Worm (Caenorhabditis elegans) whole organism, L3 larva: Measurements from ENCODE around the gene hmg-4.

Experiments
- R02D3.7 ChIP-seq: fragments of 150-350 bp; optimal IDR thresholded peaks from 2 replicates; lab custom pipeline; 2014; ENCODE audit warnings: missing biosample characterization, missing genetic modification characterization
- ZK546.5 ChIP-seq: sonication (generic microtip); optimal IDR thresholded peaks from 2 replicates; lab custom pipeline; 2017; ENCODE audit warnings: missing biosample characterization, missing genetic modification characterization
- aly-2 ChIP-seq: fragments of 150-350 bp; optimal IDR thresholded peaks from 2 replicates; lab custom pipeline; 2014; ENCODE audit warnings: missing biosample characterization, missing genetic modification characterization
- ama-1 ChIP-seq: fragments of 150-350 bp; optimal IDR thresholded peaks from 2 replicates; lab custom pipeline; 2018
- ceh-16 ChIP-seq: sonication (generic microtip); optimal IDR thresholded peaks from 2 replicates; lab custom pipeline; 2017; ENCODE audit warnings: missing biosample characterization, missing genetic modification characterization
- ceh-28 ChIP-seq: fragments of 150-350 bp; optimal IDR thresholded peaks from 2 replicates; lab custom pipeline; 2014; ENCODE audit warnings: missing biosample characterization, missing genetic modification reagents, missing genetic modification characterization
- ceh-82 ChIP-seq: fragments of 150-350 bp; optimal IDR thresholded peaks from 2 replicates; lab custom pipeline; 2014; ENCODE audit warnings: missing biosample characterization, missing genetic modification characterization
- ceh-9 ChIP-seq: sonication (generic microtip); optimal IDR thresholded peaks from 2 replicates; lab custom pipeline; 2018; ENCODE audit warnings: missing biosample characterization, missing genetic modification characterization
- daf-12 ChIP-seq: fragments of 150-350 bp; optimal IDR thresholded peaks from 2 replicates; lab custom pipeline; 2014; ENCODE audit warnings: missing biosample characterization, missing genetic modification reagents, missing genetic modification characterization
- egl-27 ChIP-seq: sonication (generic microtip); optimal IDR thresholded peaks from 4 replicates; lab custom pipeline; 2017; ENCODE audit warnings: missing biosample characterization, missing genetic modification reagents, missing genetic modification characterization
- egl-5 ChIP-seq: fragments of 150-350 bp; optimal IDR thresholded peaks from 2 replicates; lab custom pipeline; 2017; ENCODE audit warnings: missing biosample characterization, missing genetic modification reagents, missing genetic modification characterization, inconsistent platforms
- elt-1 ChIP-seq: fragments of 150-350 bp; optimal IDR thresholded peaks from 2 replicates; lab custom pipeline; 2014; ENCODE audit warnings: missing biosample characterization, missing genetic modification characterization
- elt-2 ChIP-seq: sonication (generic microtip); optimal IDR thresholded peaks from 2 replicates; lab custom pipeline; 2016; ENCODE audit warnings: missing genetic modification reagents, mild to moderate bottlenecking, missing genetic modification characterization, missing compliant biosample characterization
- elt-3 ChIP-seq, 3 experiments: fragments of 150-350 bp in 1 of 3; sonication (generic microtip) in 2 of 3; optimal IDR thresholded peaks; 2 replicates in 2 of 3; 4 replicates in 1 of 3; lab custom pipeline; 2014 to 2017; ENCODE audit warnings: missing biosample characterization in 3 of 3, missing genetic modification characterization in 3 of 3
- eor-1 ChIP-seq, 2 experiments: fragments of 150-350 bp; optimal IDR thresholded peaks; 2 replicates each; lab custom pipeline; 2014 to 2018; ENCODE audit warnings: missing biosample characterization in 2 of 2, missing genetic modification characterization in 2 of 2
- fkh-10 ChIP-seq: sonication (generic microtip); optimal IDR thresholded peaks from 2 replicates; lab custom pipeline; 2017; ENCODE audit warnings: missing biosample characterization, missing genetic modification reagents, missing genetic modification characterization
- fkh-2 ChIP-seq: fragments of 150-350 bp; optimal IDR thresholded peaks from 2 replicates; lab custom pipeline; 2014; ENCODE audit warnings: missing biosample characterization, missing genetic modification reagents, missing genetic modification characterization
- fos-1 ChIP-seq: fragments of 150-350 bp; optimal IDR thresholded peaks from 2 replicates; lab custom pipeline; 2014; ENCODE audit warnings: missing biosample characterization, missing genetic modification characterization
- hmg-11 ChIP-seq: sonication (generic microtip); optimal IDR thresholded peaks from 2 replicates; lab custom pipeline; 2016; ENCODE audit warnings: missing genetic modification characterization, missing compliant biosample characterization
- lin-15B ChIP-seq: fragments of 150-350 bp; optimal IDR thresholded peaks from 2 replicates; lab custom pipeline; 2014; ENCODE audit warnings: missing biosample characterization, missing genetic modification characterization
- lin-39 ChIP-seq: fragments of 150-350 bp; optimal IDR thresholded peaks from 2 replicates; lab custom pipeline; 2018; ENCODE audit warnings: missing biosample characterization, missing genetic modification reagents, missing genetic modification characterization
- mdl-1 ChIP-seq: fragments of 150-350 bp; optimal IDR thresholded peaks from 2 replicates; lab custom pipeline; 2014; ENCODE audit warnings: missing biosample characterization, missing genetic modification characterization
- nhr-11 ChIP-seq: fragments of 150-350 bp; optimal IDR thresholded peaks from 2 replicates; lab custom pipeline; 2014; ENCODE audit warnings: missing biosample characterization, missing genetic modification characterization
- nhr-12 ChIP-seq: fragments of 150-350 bp; optimal IDR thresholded peaks from 2 replicates; lab custom pipeline; 2014; ENCODE audit warnings: missing biosample characterization, missing genetic modification characterization
- nhr-23 ChIP-seq: fragments of 150-350 bp; optimal IDR thresholded peaks from 2 replicates; lab custom pipeline; 2014; ENCODE audit warnings: missing biosample characterization, missing genetic modification reagents, missing genetic modification characterization
- nhr-237 ChIP-seq: fragments of 150-350 bp; optimal IDR thresholded peaks from 2 replicates; lab custom pipeline; 2014; ENCODE audit warnings: missing biosample characterization, missing genetic modification characterization
- nhr-25 ChIP-seq: sonication (generic microtip); optimal IDR thresholded peaks from 2 replicates; lab custom pipeline; 2017; ENCODE audit warnings: missing biosample characterization, missing genetic modification characterization
- nhr-67 ChIP-seq: fragments of 150-350 bp; optimal IDR thresholded peaks from 2 replicates; lab custom pipeline; 2014; ENCODE audit warnings: missing biosample characterization, missing genetic modification characterization
- nhr-76 ChIP-seq: fragments of 150-350 bp; sonication (generic microtip); optimal IDR thresholded peaks from 5 replicates; lab custom pipeline; 2014; ENCODE audit warnings: missing biosample characterization, missing genetic modification characterization
- nhr-77 ChIP-seq: fragments of 150-350 bp; optimal IDR thresholded peaks from 2 replicates; lab custom pipeline; 2014; ENCODE audit warnings: missing biosample characterization, missing genetic modification characterization
- pha-4 ChIP-seq: fragments of 150-350 bp; optimal IDR thresholded peaks from 2 replicates; lab custom pipeline; 2014; ENCODE audit warnings: missing biosample characterization, missing genetic modification reagents, missing genetic modification characterization
- pqm-1 ChIP-seq: fragments of 150-350 bp; optimal IDR thresholded peaks from 2 replicates; lab custom pipeline; 2017; ENCODE audit warnings: missing biosample characterization, missing genetic modification characterization, inconsistent platforms
- sea-2 ChIP-seq: fragments of 150-350 bp; sonication (generic microtip); optimal IDR thresholded peaks from 4 replicates; lab custom pipeline; 2014; ENCODE audit warnings: missing biosample characterization, missing genetic modification reagents, missing genetic modification characterization
- skn-1 ChIP-seq: fragments of 150-350 bp; optimal IDR thresholded peaks from 2 replicates; lab custom pipeline; 2014; ENCODE audit warnings: missing biosample characterization, missing genetic modification characterization
- snpc-4 ChIP-seq: fragments of 150-350 bp; optimal IDR thresholded peaks from 2 replicates; lab custom pipeline; 2014; ENCODE audit warnings: missing biosample characterization, missing genetic modification characterization
- tbx-2 ChIP-seq: sonication (generic microtip); optimal IDR thresholded peaks from 2 replicates; lab custom pipeline; 2016; ENCODE audit warnings: mild to moderate bottlenecking, missing genetic modification characterization, missing compliant biosample characterization
- unc-39 ChIP-seq: sonication (generic microtip); optimal IDR thresholded peaks from 4 replicates; lab custom pipeline; 2017; ENCODE audit warnings: missing biosample characterization, missing genetic modification characterization
- unc-62 ChIP-seq: fragments of 150-350 bp; sonication (generic microtip); optimal IDR thresholded peaks from 4 replicates; lab custom pipeline; 2014; ENCODE audit warnings: missing biosample characterization, missing genetic modification reagents, missing genetic modification characterization
- zag-1 ChIP-seq: fragments of 150-350 bp; optimal IDR thresholded peaks from 2 replicates; lab custom pipeline; 2014; ENCODE audit warnings: missing biosample characterization, missing genetic modification characterization
- ztf-11 ChIP-seq: fragments of 150-350 bp; optimal IDR thresholded peaks from 2 replicates; lab custom pipeline; 2014; ENCODE audit warnings: missing biosample characterization, missing genetic modification characterization
- ztf-4 ChIP-seq: fragments of 150-350 bp; optimal IDR thresholded peaks from 2 replicates; lab custom pipeline; 2014; ENCODE audit warnings: missing biosample characterization, missing genetic modification characterization

Gene hmg-4

ce11 chrIII:7387359-7387758, 6.0 kb upstream of the hmg-4 start (continued):
- TF ChIP-seq daf-12 (tag; lab: Kevin White, UChicago): no peak
- TF ChIP-seq elt-1 (tag; lab: Kevin White, UChicago): no peak
- TF ChIP-seq egl-5 (tag; lab: Kevin White, UChicago): no peak
- TF ChIP-seq egl-27 (tag; lab: Kevin White, UChicago): no peak
- no peak for TF ChIP-seq eor-1 (tag; optimal IDR thresholded peaks at IDR 0.05; lab: Kevin White, UChicago)
- TF ChIP-seq fkh-2: no peak
- no peak for TF ChIP-seq unc-39 (tag; lab: Kevin White, UChicago)
- TF ChIP-seq pqm-1: peak; percentile 40
- no peak for TF ChIP-seq nhr-12
- TF ChIP-seq sea-2 (GFP tag; lab: Kevin White, UChicago): no peak
- no peak for TF ChIP-seq ceh-9 (tag; lab: Kevin White, UChicago)
- no peak for TF ChIP-seq ceh-28 (tag; lab: Kevin White, UChicago)
- no peak for TF ChIP-seq ZK546.5 (tag; lab: Kevin White, UChicago)
- no peak for TF ChIP-seq nhr-11 (tag; lab: Kevin White, UChicago)
- TF ChIP-seq lin-15B (tag; lab: Kevin White, UChicago): no peak
- TF ChIP-seq, all 47 proteins: peak for 9

ce11 chrIII:7385929-7386328, 4.5 kb upstream of the hmg-4 start, which contains the start of gene trd-1:
Gene trd-1, plus strand, starts transcription at chrIII:7386229.
- TF ChIP-seq ztf-11 (tag; lab: Kevin White, UChicago): no peak
- TF ChIP-seq hmg-11 (tag; lab: Kevin White, UChicago): no peak
- TF ChIP-seq nhr-77: no peak
- no peak for TF ChIP-seq egl-27 (tag; lab: Kevin White, UChicago)
- no peak for TF ChIP-seq nhr-23 (tag; lab: Kevin White, UChicago)
- TF ChIP-seq fos-1 (tag; lab: Kevin White, UChicago): no peak
- no peak for TF ChIP-seq pha-4 (tag; lab: Kevin White, UChicago)
- no peak for TF ChIP-seq ceh-82
- TF ChIP-seq ama-1: no peak
- no peak for TF ChIP-seq egl-5 (tag; lab: Kevin White, UChicago)
- TF ChIP-seq, all 47 proteins: peak for 0

- TF ChIP-seq R02D3.7 (tag; lab: Kevin White, UChicago): no peak
- no peak for TF ChIP-seq aly-2 (tag; lab: Kevin White, UChicago)
- TF ChIP-seq hmg-11 (tag; lab: Kevin White, UChicago): no peak
- TF ChIP-seq nhr-11 (tag; lab: Kevin White, UChicago): no peak
- TF ChIP-seq ceh-9 (tag; lab: Kevin White, UChicago): no peak
- no peak for TF ChIP-seq nhr-77
- TF ChIP-seq unc-62 (GFP tag; lab: Kevin White, UChicago): no peak
- no peak for TF ChIP-seq skn-1 (tag; lab: Kevin White, UChicago)
- TF ChIP-seq elt-2 (tag; lab: Kevin White, UChicago): no peak
- no peak for TF ChIP-seq ama-1
- no peak for TF ChIP-seq mdl-1 (tag; lab: Kevin White, UChicago)
- TF ChIP-seq zag-1 (tag; lab: Kevin White, UChicago): no peak
- no peak for TF ChIP-seq snpc-4
- TF ChIP-seq ztf-4 (tag; lab: Kevin White, UChicago): no peak
- TF ChIP-seq nhr-76 (tag; lab: Kevin White, UChicago): no peak
- no peak for TF ChIP-seq ceh-28 (tag; lab: Kevin White, UChicago)
- TF ChIP-seq nhr-12: no peak
- no peak for TF ChIP-seq elt-3 (tag; optimal IDR thresholded peaks at IDR 0.05; lab: Kevin White, UChicago)
These were observed 2.3 kb upstream of the hmg-4 start, which contains the start of gene tbp-1 for ce11 chrIII:7383733-7384132. Gene tbp-1, plus strand, starts transcription at chrIII:7384033.

- TF ChIP-seq elt-2 (tag; lab: Kevin White, UChicago) (no peak), ceh-28 (tag; lab: Kevin White, UChicago) (no peak), fkh-10 (GFP tag; lab: Kevin White, UChicago) (no peak), nhr-237 (no peak), egl-27 (tag; lab: Kevin White, UChicago) (no peak), lin-15B (tag; lab: Kevin White, UChicago) (no peak), nhr-25 (tag; lab: Kevin White, UChicago) (no peak), ceh-82 (no peak), aly-2 (tag; lab: Kevin White, UChicago) (no peak), egl-5 (tag; lab: Kevin White, UChicago) (no peak), daf-12 (tag; lab: Kevin White, UChicago) (no peak), lin-39 (no peak), mdl-1 (tag; lab: Kevin White, UChicago) (no peak), nhr-67 (tag; lab: Kevin White, UChicago) (no peak), unc-39 (tag; lab: Kevin White, UChicago) (no peak), ceh-16 (tag; lab: Kevin White, UChicago) (no peak), pha-4 (tag; lab: Kevin White, UChicago) (no peak), ztf-11 (tag; lab: Kevin White, UChicago) (no peak), ZK546.5 (tag; lab: Kevin White, UChicago) (no peak), tbx-2 (tag; lab: Kevin White, UChicago) (no peak)
These were observed 1.3 kb downstream of the hmg-4 start for ce11 chrIII:7380120-7380519.
